Fruit fly (Drosophila melanogaster) whole organism, pupa: ENCODE results near the gene drd.

Source experiments
- CG12605 ChIP-seq: fragments of 200-800 bp; sonication (Bioruptor generic); IDR thresholded peaks from 2 replicates; pipeline ENCODE4 v1.3.6; 2022; ENCODE audit warnings: missing biosample characterization, missing genetic modification characterization
- CG14655 ChIP-seq: fragments of 200-800 bp; sonication (Bioruptor generic); optimal IDR thresholded peaks from 3 replicates; lab custom pipeline; 2017; ENCODE audit warnings: mild to moderate bottlenecking, missing biosample characterization, missing genetic modification reagents, missing genetic modification characterization
- CG32121 ChIP-seq: fragments of 200-800 bp; sonication (Bioruptor generic); IDR thresholded peaks from 2 replicates; pipeline ENCODE4 v1.3.6; 2022; ENCODE audit warnings: missing biosample characterization, missing genetic modification characterization
- CG4496 ChIP-seq: fragments of 200-800 bp; sonication (Bioruptor generic); IDR thresholded peaks from 3 replicates; pipeline ENCODE4 v1.3.6; 2022; ENCODE audit warnings: missing biosample characterization, missing genetic modification characterization
- CG8301 ChIP-seq: fragments of 200-800 bp; sonication (Bioruptor generic); optimal IDR thresholded peaks from 2 replicates; lab custom pipeline; 2018; ENCODE audit warnings: missing biosample characterization, mild to moderate bottlenecking, missing genetic modification characterization
- Snoo ChIP-seq: fragments of 200-800 bp; sonication (Bioruptor generic); optimal IDR thresholded peaks from 3 replicates; lab custom pipeline; 2017; ENCODE audit warnings: missing biosample characterization, mild to moderate bottlenecking, missing genetic modification characterization, inconsistent platforms

Gene drd

dm6 chrX:15163395-15163794 is 37.8 kb downstream of the drd start:
- TF ChIP-seq CG8301 (tag; lab: Kevin White, UChicago) (peak; percentile 63), CG14655 (peak; percentile 63), Snoo (tag; lab: Kevin White, UChicago) (no peak)

DNA sequence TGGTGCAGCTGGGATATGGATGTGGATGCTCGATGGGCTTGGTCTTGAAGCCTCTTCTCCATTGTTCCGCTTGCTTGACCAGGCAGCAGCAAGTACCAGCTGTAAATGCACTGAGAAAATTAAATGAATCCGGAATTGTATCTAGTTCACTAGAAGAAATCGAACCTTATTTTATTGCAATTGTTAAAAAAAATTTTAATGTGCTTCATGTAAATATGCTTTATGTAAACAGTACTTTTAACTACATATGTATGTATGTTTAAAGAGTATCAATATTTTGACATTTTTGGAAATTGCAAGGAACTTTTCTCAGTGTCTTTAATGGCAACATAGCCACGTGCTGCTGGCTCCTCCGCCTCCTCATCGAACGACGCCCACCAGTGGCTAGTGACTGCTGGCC is 39.3 kb downstream of the drd start:
- TF ChIP-seq CG8301 (tag; lab: Kevin White, UChicago) (peak; percentile 72), CG4496 (0 out of 3 replicates have a peak, but pooled peaks have one; percentile 32), CG14655 (peak; percentile 70), Snoo (tag; lab: Kevin White, UChicago) (no peak), CG32121 (GFP tag; lab: Robert Waterston, UW) (0 out of 2 replicates have a peak, but pooled peaks have one; percentile 19), CG12605 (GFP tag; lab: Robert Waterston, UW) (no peak)

- 0 out of 3 replicates have a peak, but pooled peaks have one; percentile 27 for TF ChIP-seq CG4496
- no peak for TF ChIP-seq Snoo (tag; lab: Kevin White, UChicago)
- TF ChIP-seq, all 21 proteins: peak for 1
These were observed 49.8 kb downstream of the drd start, which contains the start of gene CG43737 for dm6 chrX:15175171-15175883. TSS of gene CG43737 (plus strand) at chrX:15175441.
